Worm (Caenorhabditis elegans) whole organism, L3 larva: ENCODE data around the gene dmd-9.

Experiments
- R02D3.7 ChIP-seq: fragments of 150-350 bp; optimal IDR thresholded peaks from 2 replicates; lab custom pipeline; 2014; ENCODE audit warnings: missing biosample characterization, missing genetic modification characterization
- aly-2 ChIP-seq: fragments of 150-350 bp; optimal IDR thresholded peaks from 2 replicates; lab custom pipeline; 2014; ENCODE audit warnings: missing biosample characterization, missing genetic modification characterization
- ama-1 ChIP-seq: fragments of 150-350 bp; optimal IDR thresholded peaks from 2 replicates; lab custom pipeline; 2018
- ceh-16 ChIP-seq: sonication (generic microtip); optimal IDR thresholded peaks from 2 replicates; lab custom pipeline; 2017; ENCODE audit warnings: missing biosample characterization, missing genetic modification characterization
- ceh-28 ChIP-seq: fragments of 150-350 bp; optimal IDR thresholded peaks from 2 replicates; lab custom pipeline; 2014; ENCODE audit warnings: missing biosample characterization, missing genetic modification reagents, missing genetic modification characterization
- ceh-9 ChIP-seq: sonication (generic microtip); optimal IDR thresholded peaks from 2 replicates; lab custom pipeline; 2018; ENCODE audit warnings: missing biosample characterization, missing genetic modification characterization
- daf-12 ChIP-seq: fragments of 150-350 bp; optimal IDR thresholded peaks from 2 replicates; lab custom pipeline; 2014; ENCODE audit warnings: missing biosample characterization, missing genetic modification reagents, missing genetic modification characterization
- egl-27 ChIP-seq: sonication (generic microtip); optimal IDR thresholded peaks from 4 replicates; lab custom pipeline; 2017; ENCODE audit warnings: missing biosample characterization, missing genetic modification reagents, missing genetic modification characterization
- elt-1 ChIP-seq: fragments of 150-350 bp; optimal IDR thresholded peaks from 2 replicates; lab custom pipeline; 2014; ENCODE audit warnings: missing biosample characterization, missing genetic modification characterization
- elt-2 ChIP-seq: sonication (generic microtip); optimal IDR thresholded peaks from 2 replicates; lab custom pipeline; 2016; ENCODE audit warnings: missing genetic modification reagents, mild to moderate bottlenecking, missing genetic modification characterization, missing compliant biosample characterization
- elt-3 ChIP-seq, 3 experiments: fragments of 150-350 bp in 1 of 3; sonication (generic microtip) in 2 of 3; optimal IDR thresholded peaks; 2 replicates in 2 of 3; 4 replicates in 1 of 3; lab custom pipeline; 2014 to 2017; ENCODE audit warnings: missing biosample characterization in 3 of 3, missing genetic modification characterization in 3 of 3
- fkh-10 ChIP-seq: sonication (generic microtip); optimal IDR thresholded peaks from 2 replicates; lab custom pipeline; 2017; ENCODE audit warnings: missing biosample characterization, missing genetic modification reagents, missing genetic modification characterization
- fkh-2 ChIP-seq: fragments of 150-350 bp; optimal IDR thresholded peaks from 2 replicates; lab custom pipeline; 2014; ENCODE audit warnings: missing biosample characterization, missing genetic modification reagents, missing genetic modification characterization
- fos-1 ChIP-seq: fragments of 150-350 bp; optimal IDR thresholded peaks from 2 replicates; lab custom pipeline; 2014; ENCODE audit warnings: missing biosample characterization, missing genetic modification characterization
- hmg-11 ChIP-seq: sonication (generic microtip); optimal IDR thresholded peaks from 2 replicates; lab custom pipeline; 2016; ENCODE audit warnings: missing genetic modification characterization, missing compliant biosample characterization
- jun-1 ChIP-seq: fragments of 150-350 bp; optimal IDR thresholded peaks from 2 replicates; lab custom pipeline; 2014; ENCODE audit warnings: missing biosample characterization, missing genetic modification reagents, missing genetic modification characterization
- lsy-12 ChIP-seq: sonication (generic microtip); optimal IDR thresholded peaks from 2 replicates; lab custom pipeline; 2016; ENCODE audit warnings: mild to moderate bottlenecking, missing genetic modification characterization, missing compliant biosample characterization
- mdl-1 ChIP-seq: fragments of 150-350 bp; optimal IDR thresholded peaks from 2 replicates; lab custom pipeline; 2014; ENCODE audit warnings: missing biosample characterization, missing genetic modification characterization
- mml-1 ChIP-seq: fragments of 150-350 bp; sonication (generic microtip); optimal IDR thresholded peaks from 3 replicates; lab custom pipeline; 2014; ENCODE audit warnings: missing biosample characterization, missing genetic modification characterization
- nfya-1 ChIP-seq: sonication (generic microtip); optimal IDR thresholded peaks from 2 replicates; lab custom pipeline; 2017; ENCODE audit warnings: missing genetic modification characterization, mild to moderate bottlenecking, missing compliant biosample characterization, antibody characterized with exemption, moderate library complexity; ENCODE audit not compliant: insufficient read depth
- nhr-11 ChIP-seq: fragments of 150-350 bp; optimal IDR thresholded peaks from 2 replicates; lab custom pipeline; 2014; ENCODE audit warnings: missing biosample characterization, missing genetic modification characterization
- nhr-12 ChIP-seq: fragments of 150-350 bp; optimal IDR thresholded peaks from 2 replicates; lab custom pipeline; 2014; ENCODE audit warnings: missing biosample characterization, missing genetic modification characterization
- nhr-23 ChIP-seq: fragments of 150-350 bp; optimal IDR thresholded peaks from 2 replicates; lab custom pipeline; 2014; ENCODE audit warnings: missing biosample characterization, missing genetic modification reagents, missing genetic modification characterization
- nhr-237 ChIP-seq: fragments of 150-350 bp; optimal IDR thresholded peaks from 2 replicates; lab custom pipeline; 2014; ENCODE audit warnings: missing biosample characterization, missing genetic modification characterization
- nhr-25 ChIP-seq: sonication (generic microtip); optimal IDR thresholded peaks from 2 replicates; lab custom pipeline; 2017; ENCODE audit warnings: missing biosample characterization, missing genetic modification characterization
- nhr-28 ChIP-seq: fragments of 150-350 bp; optimal IDR thresholded peaks from 2 replicates; lab custom pipeline; 2014; ENCODE audit warnings: missing biosample characterization, missing genetic modification characterization
- nhr-43 ChIP-seq: sonication (generic microtip); optimal IDR thresholded peaks from 2 replicates; lab custom pipeline; 2016; ENCODE audit warnings: mild to moderate bottlenecking, missing genetic modification characterization, missing compliant biosample characterization; ENCODE audit not compliant: poor library complexity, severe bottlenecking
- nhr-67 ChIP-seq: fragments of 150-350 bp; optimal IDR thresholded peaks from 2 replicates; lab custom pipeline; 2014; ENCODE audit warnings: missing biosample characterization, missing genetic modification characterization
- nhr-76 ChIP-seq: fragments of 150-350 bp; sonication (generic microtip); optimal IDR thresholded peaks from 5 replicates; lab custom pipeline; 2014; ENCODE audit warnings: missing biosample characterization, missing genetic modification characterization
- nhr-77 ChIP-seq: fragments of 150-350 bp; optimal IDR thresholded peaks from 2 replicates; lab custom pipeline; 2014; ENCODE audit warnings: missing biosample characterization, missing genetic modification characterization
- pha-4 ChIP-seq: fragments of 150-350 bp; optimal IDR thresholded peaks from 2 replicates; lab custom pipeline; 2014; ENCODE audit warnings: missing biosample characterization, missing genetic modification reagents, missing genetic modification characterization
- sea-2 ChIP-seq: fragments of 150-350 bp; sonication (generic microtip); optimal IDR thresholded peaks from 4 replicates; lab custom pipeline; 2014; ENCODE audit warnings: missing biosample characterization, missing genetic modification reagents, missing genetic modification characterization
- skn-1 ChIP-seq: fragments of 150-350 bp; optimal IDR thresholded peaks from 2 replicates; lab custom pipeline; 2014; ENCODE audit warnings: missing biosample characterization, missing genetic modification characterization
- snpc-4 ChIP-seq: fragments of 150-350 bp; optimal IDR thresholded peaks from 2 replicates; lab custom pipeline; 2014; ENCODE audit warnings: missing biosample characterization, missing genetic modification characterization
- tbx-2 ChIP-seq: sonication (generic microtip); optimal IDR thresholded peaks from 2 replicates; lab custom pipeline; 2016; ENCODE audit warnings: mild to moderate bottlenecking, missing genetic modification characterization, missing compliant biosample characterization
- unc-39 ChIP-seq: sonication (generic microtip); optimal IDR thresholded peaks from 4 replicates; lab custom pipeline; 2017; ENCODE audit warnings: missing biosample characterization, missing genetic modification characterization
- unc-62 ChIP-seq: fragments of 150-350 bp; sonication (generic microtip); optimal IDR thresholded peaks from 4 replicates; lab custom pipeline; 2014; ENCODE audit warnings: missing biosample characterization, missing genetic modification reagents, missing genetic modification characterization
- zag-1 ChIP-seq: fragments of 150-350 bp; optimal IDR thresholded peaks from 2 replicates; lab custom pipeline; 2014; ENCODE audit warnings: missing biosample characterization, missing genetic modification characterization
- ztf-11 ChIP-seq: fragments of 150-350 bp; optimal IDR thresholded peaks from 2 replicates; lab custom pipeline; 2014; ENCODE audit warnings: missing biosample characterization, missing genetic modification characterization
- ztf-4 ChIP-seq: fragments of 150-350 bp; optimal IDR thresholded peaks from 2 replicates; lab custom pipeline; 2014; ENCODE audit warnings: missing biosample characterization, missing genetic modification characterization

Gene dmd-9

ce11 chrIV:3251551-3251950 is 2.8 kb downstream of the dmd-9 start:
- no peak for TF ChIP-seq pha-4 (tag; lab: Kevin White, UChicago)
- TF ChIP-seq unc-39 (tag; lab: Kevin White, UChicago), result no peak
- TF ChIP-seq nhr-25 (tag; lab: Kevin White, UChicago), result no peak
- TF ChIP-seq lsy-12 (tag; lab: Kevin White, UChicago), result no peak
- no peak for TF ChIP-seq nhr-237 (tag; lab: Kevin White, UChicago)
- TF ChIP-seq nhr-67 (tag; lab: Kevin White, UChicago), result no peak
- no peak for TF ChIP-seq ceh-9 (tag; lab: Kevin White, UChicago)
- no peak for TF ChIP-seq jun-1 (tag; lab: Kevin White, UChicago)
- TF ChIP-seq nhr-28, result no peak
- no peak for TF ChIP-seq nhr-43 (tag; lab: Kevin White, UChicago)
- no peak for TF ChIP-seq elt-3 (tag; optimal IDR thresholded peaks at IDR 0.05; lab: Kevin White, UChicago)
- TF ChIP-seq fos-1 (tag; lab: Kevin White, UChicago), result no peak
- no peak for TF ChIP-seq fkh-10 (GFP tag; lab: Kevin White, UChicago)
- no peak for TF ChIP-seq tbx-2 (tag; lab: Kevin White, UChicago)

ce11 chrIV:3250020-3250419 is 4.3 kb downstream of the dmd-9 start:
- TF ChIP-seq nhr-25 (tag; lab: Kevin White, UChicago), result no peak
- no peak for TF ChIP-seq zag-1 (tag; lab: Kevin White, UChicago)
- TF ChIP-seq ceh-16, result no peak
- no peak for TF ChIP-seq skn-1 (tag; lab: Kevin White, UChicago)
- no peak for TF ChIP-seq nfya-1
- no peak for TF ChIP-seq pha-4 (tag; lab: Kevin White, UChicago)
- TF ChIP-seq nhr-76 (tag; lab: Kevin White, UChicago), result no peak
- TF ChIP-seq nhr-67 (tag; lab: Kevin White, UChicago), result no peak
- TF ChIP-seq R02D3.7 (tag; lab: Kevin White, UChicago), result no peak
- no peak for TF ChIP-seq ceh-9 (tag; lab: Kevin White, UChicago)
- TF ChIP-seq nhr-12 (tag; lab: Kevin White, UChicago), result no peak
- no peak for TF ChIP-seq snpc-4 (tag; lab: Kevin White, UChicago)
- TF ChIP-seq ztf-11, result no peak
- TF ChIP-seq nhr-237 (tag; lab: Kevin White, UChicago), result no peak
- no peak for TF ChIP-seq sea-2 (GFP tag; lab: Kevin White, UChicago)
- TF ChIP-seq ceh-28, result no peak
- TF ChIP-seq tbx-2 (tag; lab: Kevin White, UChicago), result no peak
- TF ChIP-seq fkh-2 (tag; lab: Kevin White, UChicago), result no peak
- TF ChIP-seq elt-2, result no peak

ce11 chrIV:3246873-3247272 is 7.5 kb downstream of the dmd-9 start:
- TF ChIP-seq nhr-28 (no peak), nhr-11 (no peak), pha-4 (tag; lab: Kevin White, UChicago) (no peak), nhr-237 (tag; lab: Kevin White, UChicago) (no peak), mml-1 (tag; lab: Kevin White, UChicago) (no peak)

- peak; percentile 12 for TF ChIP-seq egl-27
- no peak for TF ChIP-seq ceh-9 (tag; lab: Kevin White, UChicago)
- peak; percentile 81 for TF ChIP-seq nhr-43 (tag; lab: Kevin White, UChicago)
- TF ChIP-seq ceh-28, result peak; percentile 67
- TF ChIP-seq elt-3 (tag; optimal IDR thresholded peaks at IDR 0.05; lab: Kevin White, UChicago), result peak in 1 of 3 experiments; percentile 31
- TF ChIP-seq hmg-11 (tag; lab: Kevin White, UChicago), result no peak
- TF ChIP-seq nhr-25 (tag; lab: Kevin White, UChicago), result peak; percentile 12
- peak; percentile 92 for TF ChIP-seq nhr-23 (tag; lab: Kevin White, UChicago)
- TF ChIP-seq, all 47 proteins: peak for 6
Measured at ce11 chrIV:3234269-3234668, 20.1 kb downstream of the dmd-9 start.

- TF ChIP-seq skn-1 (tag; lab: Kevin White, UChicago), result no peak
- TF ChIP-seq ceh-28, result peak; percentile 72
- peak; percentile 83 for TF ChIP-seq nhr-43 (tag; lab: Kevin White, UChicago)
- TF ChIP-seq ztf-11, result no peak
- no peak for TF ChIP-seq nhr-67 (tag; lab: Kevin White, UChicago)
- TF ChIP-seq ceh-9 (tag; lab: Kevin White, UChicago), result no peak
- TF ChIP-seq unc-39 (tag; lab: Kevin White, UChicago), result no peak
- TF ChIP-seq unc-62 (GFP tag; lab: Kevin White, UChicago), result no peak
- no peak for TF ChIP-seq nhr-12 (tag; lab: Kevin White, UChicago)
- peak; percentile 19 for TF ChIP-seq nfya-1
- TF ChIP-seq sea-2 (GFP tag; lab: Kevin White, UChicago), result no peak
- no peak for TF ChIP-seq nhr-28
- TF ChIP-seq ama-1 (lab: Kevin White, UChicago), result no peak
- no peak for TF ChIP-seq daf-12
- no peak for TF ChIP-seq nhr-11
- TF ChIP-seq snpc-4 (tag; lab: Kevin White, UChicago), result peak; percentile 16
- no peak for TF ChIP-seq egl-27
- TF ChIP-seq fos-1 (tag; lab: Kevin White, UChicago), result no peak
- TF ChIP-seq elt-3 (tag; optimal IDR thresholded peaks at IDR 0.05; lab: Kevin White, UChicago), result no peak
- TF ChIP-seq mdl-1 (tag; lab: Kevin White, UChicago), result no peak
- TF ChIP-seq ztf-4 (tag; lab: Kevin White, UChicago), result no peak
- TF ChIP-seq hmg-11 (tag; lab: Kevin White, UChicago), result no peak
- no peak for TF ChIP-seq fkh-2 (tag; lab: Kevin White, UChicago)
- TF ChIP-seq mml-1 (tag; lab: Kevin White, UChicago), result no peak
- TF ChIP-seq pha-4 (tag; lab: Kevin White, UChicago), result peak; percentile 47
- no peak for TF ChIP-seq nhr-77 (tag; lab: Kevin White, UChicago)
- TF ChIP-seq elt-1 (tag; lab: Kevin White, UChicago), result no peak
- no peak for TF ChIP-seq aly-2
- peak; percentile 57 for TF ChIP-seq lsy-12 (tag; lab: Kevin White, UChicago)
- TF ChIP-seq jun-1 (tag; lab: Kevin White, UChicago), result peak; percentile 23
- no peak for TF ChIP-seq nhr-237 (tag; lab: Kevin White, UChicago)
Measured at ce11 chrIV:3233429-3233885, 20.9 kb downstream of the dmd-9 start.
